Fruit fly (Drosophila melanogaster) whole organism, embryonic: ENCODE results near the gene CG7841.

Experiments used
- Aef1 ChIP-seq: fragments of 200-800 bp; sonication (Bioruptor generic); IDR thresholded peaks from 3 replicates; pipeline ENCODE4 v1.3.6; 2022; ENCODE audit warnings: missing biosample characterization, missing genetic modification characterization
- Bgb ChIP-seq: fragments of 200-800 bp; sonication (Bioruptor generic); IDR thresholded peaks from 2 replicates; pipeline ENCODE4 v1.3.6; 2022; ENCODE audit warnings: missing biosample characterization, missing genetic modification characterization; ENCODE audit not compliant: partially characterized antibody
- CG10959 ChIP-seq: fragments of 200-800 bp; sonication (Bioruptor generic); IDR thresholded peaks from 2 replicates; pipeline ENCODE4 v1.3.6; 2022; ENCODE audit warnings: missing biosample characterization, missing genetic modification characterization
- CG11504 ChIP-seq: fragments of 200-800 bp; sonication (Bioruptor generic); optimal IDR thresholded peaks from 3 replicates; lab custom pipeline; 2019; ENCODE audit warnings: missing biosample characterization, mild to moderate bottlenecking, missing genetic modification characterization, moderate library complexity
- CG13287 ChIP-seq: fragments of 200-800 bp; sonication (Bioruptor generic); IDR thresholded peaks from 2 replicates; pipeline ENCODE4 v1.3.6; 2022; ENCODE audit warnings: missing biosample characterization, missing genetic modification characterization; ENCODE audit not compliant: partially characterized antibody
- CG13775 ChIP-seq: fragments of 200-800 bp; sonication (Bioruptor generic); optimal IDR thresholded peaks from 3 replicates; lab custom pipeline; 2017; ENCODE audit warnings: missing biosample characterization, mild to moderate bottlenecking, missing genetic modification characterization
- CG14441 ChIP-seq: fragments of 200-800 bp; sonication (Bioruptor generic); IDR thresholded peaks from 2 replicates; pipeline ENCODE4 v1.3.6; 2022; ENCODE audit warnings: missing biosample characterization, missing genetic modification characterization
- CG15269 ChIP-seq: fragments of 200-800 bp; sonication (Bioruptor generic); optimal IDR thresholded peaks from 2 replicates; lab custom pipeline; 2018; ENCODE audit warnings: missing biosample characterization, mild to moderate bottlenecking, missing genetic modification characterization, moderate library complexity
- CG1602 ChIP-seq: fragments of 200-800 bp; sonication (Bioruptor generic); optimal IDR thresholded peaks from 3 replicates; lab custom pipeline; 2016; ENCODE audit warnings: missing biosample characterization, missing genetic modification characterization
- CG17385 ChIP-seq: fragments of 200-800 bp; sonication (Bioruptor generic); optimal IDR thresholded peaks from 3 replicates; lab custom pipeline; 2018; ENCODE audit warnings: missing biosample characterization, mild to moderate bottlenecking, missing genetic modification characterization
- CG1832 ChIP-seq: fragments of 200-800 bp; sonication (Bioruptor generic); optimal IDR thresholded peaks from 2 replicates; lab custom pipeline; 2017; ENCODE audit warnings: missing biosample characterization, mild to moderate bottlenecking, missing genetic modification characterization, inconsistent platforms
- CG18764 ChIP-seq: fragments of 200-800 bp; sonication (Bioruptor generic); optimal IDR thresholded peaks from 3 replicates; lab custom pipeline; 2016; ENCODE audit warnings: missing biosample characterization, missing genetic modification characterization
- CG2678 ChIP-seq: fragments of 200-800 bp; sonication (Bioruptor generic); optimal IDR thresholded peaks from 3 replicates; lab custom pipeline; 2019; ENCODE audit warnings: missing biosample characterization, mild to moderate bottlenecking, missing genetic modification characterization, moderate library complexity
- CG3163 ChIP-seq: fragments of 200-800 bp; sonication (Bioruptor generic); optimal IDR thresholded peaks from 3 replicates; lab custom pipeline; 2016; ENCODE audit warnings: missing biosample characterization, missing genetic modification characterization
- CG4282 ChIP-seq: fragments of 200-800 bp; sonication (Bioruptor generic); optimal IDR thresholded peaks from 2 replicates; lab custom pipeline; 2016; ENCODE audit warnings: missing biosample characterization, missing genetic modification characterization
- CG4424 ChIP-seq: fragments of 200-800 bp; sonication (Bioruptor generic); optimal IDR thresholded peaks from 3 replicates; lab custom pipeline; 2016; ENCODE audit warnings: missing biosample characterization, missing genetic modification characterization
- CG7271 ChIP-seq: fragments of 200-800 bp; sonication (Bioruptor generic); optimal IDR thresholded peaks from 2 replicates; lab custom pipeline; 2018; ENCODE audit warnings: missing biosample characterization, mild to moderate bottlenecking, missing genetic modification characterization, moderate library complexity
- CG9727 ChIP-seq: fragments of 200-800 bp; sonication (Bioruptor generic); optimal IDR thresholded peaks from 3 replicates; lab custom pipeline; 2017; ENCODE audit warnings: missing biosample characterization, mild to moderate bottlenecking, missing genetic modification characterization
- CHES-1-like ChIP-seq: fragments of 200-800 bp; sonication (Bioruptor generic); optimal IDR thresholded peaks from 2 replicates; lab custom pipeline; 2016; ENCODE audit warnings: missing biosample characterization, missing genetic modification characterization
- CrebB ChIP-seq: fragments of 200-800 bp; sonication (Bioruptor generic); optimal IDR thresholded peaks from 3 replicates; lab custom pipeline; 2018; ENCODE audit warnings: missing biosample characterization, mild to moderate bottlenecking, missing genetic modification characterization
- Doc3 ChIP-seq: fragments of 200-800 bp; sonication (Bioruptor generic); IDR thresholded peaks from 3 replicates; pipeline ENCODE4 v1.3.6; 2022; ENCODE audit warnings: missing biosample characterization, missing genetic modification characterization; ENCODE audit not compliant: partially characterized antibody
- Fer3 ChIP-seq: fragments of 200-800 bp; sonication (Bioruptor generic); optimal IDR thresholded peaks from 2 replicates; lab custom pipeline; 2018; ENCODE audit warnings: missing biosample characterization, mild to moderate bottlenecking, missing genetic modification characterization, moderate library complexity
- HmgZ ChIP-seq: fragments of 200-800 bp; sonication (Bioruptor generic); optimal IDR thresholded peaks from 2 replicates; lab custom pipeline; 2018; ENCODE audit warnings: missing biosample characterization, mild to moderate bottlenecking, missing genetic modification characterization
- MTF-1 ChIP-seq: fragments of 200-800 bp; sonication (Bioruptor generic); optimal IDR thresholded peaks from 2 replicates; lab custom pipeline; 2018; ENCODE audit warnings: missing biosample characterization, mild to moderate bottlenecking, missing genetic modification characterization, borderline replicate concordance
- Nf-YA ChIP-seq: fragments of 200-800 bp; sonication (Bioruptor generic); IDR thresholded peaks from 2 replicates; pipeline ENCODE4 v1.3.6; 2022; ENCODE audit warnings: missing biosample characterization, missing genetic modification characterization
- Nf-YC ChIP-seq: fragments of 200-800 bp; optimal IDR thresholded peaks from 3 replicates; lab custom pipeline; 2019; ENCODE audit warnings: missing biosample characterization, mild to moderate bottlenecking, missing genetic modification characterization, moderate library complexity
- Scr ChIP-seq: fragments of 200-800 bp; sonication (Bioruptor generic); IDR thresholded peaks from 2 replicates; pipeline ENCODE4 v1.3.6; 2022; ENCODE audit warnings: missing biosample characterization, missing genetic modification characterization; ENCODE audit not compliant: partially characterized antibody
- TFAM ChIP-seq: fragments of 200-800 bp; sonication (Bioruptor generic); optimal IDR thresholded peaks from 2 replicates; lab custom pipeline; 2017; ENCODE audit warnings: missing biosample characterization, missing genetic modification characterization, inconsistent platforms
- Trl ChIP-seq, 3 experiments: fragments of >200 bp in 2 of 3; fragments of 200-800 bp in 1 of 3; sonication (Bioruptor generic) in 1 of 3; optimal IDR thresholded peaks; 2 replicates in 1 of 3; 3 replicates in 2 of 3; lab custom pipeline; 2016 to 2017; ENCODE audit warnings: missing biosample characterization in 1 of 3, missing genetic modification characterization in 1 of 3
- Usf ChIP-seq: fragments of 200-800 bp; sonication (Bioruptor generic); optimal IDR thresholded peaks from 2 replicates; lab custom pipeline; 2017; ENCODE audit warnings: missing genotype, missing biosample characterization, missing genetic modification characterization
- ara ChIP-seq: fragments of 200-800 bp; sonication (Bioruptor generic); IDR thresholded peaks from 2 replicates; pipeline ENCODE4 v1.3.6; 2022; ENCODE audit warnings: missing biosample characterization, missing genetic modification characterization
- bigmax ChIP-seq: fragments of 200-800 bp; sonication (Bioruptor generic); optimal IDR thresholded peaks from 2 replicates; lab custom pipeline; 2018; ENCODE audit warnings: missing biosample characterization, mild to moderate bottlenecking, missing genetic modification characterization
- dmrt99B ChIP-seq: fragments of 200-800 bp; sonication (Bioruptor generic); optimal IDR thresholded peaks from 2 replicates; lab custom pipeline; 2018; ENCODE audit warnings: missing biosample characterization, mild to moderate bottlenecking, missing genetic modification characterization, moderate library complexity
- eve ChIP-seq, 2 experiments: fragments of >200 bp; optimal IDR thresholded peaks; 2 replicates each; lab custom pipeline; 2017; ENCODE audit warnings: missing biosample characterization in 2 of 2, missing genetic modification characterization in 2 of 2
- fd102C ChIP-seq: fragments of 200-800 bp; sonication (Bioruptor generic); optimal IDR thresholded peaks from 2 replicates; lab custom pipeline; 2018; ENCODE audit warnings: missing biosample characterization, mild to moderate bottlenecking, missing genetic modification characterization, moderate library complexity
- gfzf ChIP-seq: fragments of 200-800 bp; sonication (Bioruptor generic); optimal IDR thresholded peaks from 2 replicates; lab custom pipeline; 2016; ENCODE audit warnings: missing biosample characterization, mild to moderate bottlenecking, missing genetic modification characterization, moderate library complexity
- h ChIP-seq: fragments of >200 bp; optimal IDR thresholded peaks from 2 replicates; lab custom pipeline; 2017
- jumu ChIP-seq: fragments of 200-800 bp; sonication (Bioruptor generic); optimal IDR thresholded peaks from 3 replicates; lab custom pipeline; 2016; ENCODE audit warnings: missing biosample characterization, missing genetic modification characterization
- kah ChIP-seq: fragments of 200-800 bp; sonication (Bioruptor generic); optimal IDR thresholded peaks from 2 replicates; lab custom pipeline; 2018; ENCODE audit warnings: missing biosample characterization, mild to moderate bottlenecking, missing genetic modification characterization
- lab ChIP-seq: fragments of 200-800 bp; sonication (Bioruptor generic); optimal IDR thresholded peaks from 3 replicates; lab custom pipeline; 2017; ENCODE audit warnings: missing biosample characterization, missing genetic modification characterization, mild to moderate bottlenecking, moderate library complexity, missing genetic modification reagents
- lov ChIP-seq, 2 experiments: fragments of 200-800 bp in 1 of 2; fragments of >200 bp in 1 of 2; sonication (Bioruptor generic) in 1 of 2; IDR thresholded peaks in 1 of 2; optimal IDR thresholded peaks in 1 of 2; 2 replicates in 1 of 2; 3 replicates in 1 of 2; pipeline versions ENCODE4 v1.3.6 to Lab custom; 2017 to 2022; ENCODE audit warnings: missing biosample characterization in 1 of 2, missing genetic modification characterization in 1 of 2
- nom ChIP-seq: fragments of 200-800 bp; sonication (Bioruptor generic); optimal IDR thresholded peaks from 2 replicates; lab custom pipeline; 2017; ENCODE audit warnings: missing biosample characterization, missing genetic modification characterization, mild to moderate bottlenecking, moderate library complexity, missing genetic modification reagents
- oc ChIP-seq: fragments of 200-800 bp; sonication (Bioruptor generic); optimal IDR thresholded peaks from 2 replicates; lab custom pipeline; 2018; ENCODE audit warnings: missing biosample characterization, mild to moderate bottlenecking, missing genetic modification characterization, moderate library complexity
- pros ChIP-seq: fragments of 200-800 bp; sonication (Bioruptor generic); optimal IDR thresholded peaks from 3 replicates; lab custom pipeline; 2019; ENCODE audit warnings: missing biosample characterization, mild to moderate bottlenecking, missing genetic modification characterization, moderate library complexity
- pzg ChIP-seq: fragments of 200-800 bp; sonication (Bioruptor generic); optimal IDR thresholded peaks from 3 replicates; lab custom pipeline; 2018; ENCODE audit warnings: missing biosample characterization, mild to moderate bottlenecking, missing genetic modification characterization, moderate library complexity
- salm ChIP-seq: fragments of 200-800 bp; sonication (Bioruptor generic); optimal IDR thresholded peaks from 2 replicates; lab custom pipeline; 2018; ENCODE audit warnings: missing biosample characterization, mild to moderate bottlenecking, missing genetic modification characterization
- stwl ChIP-seq: fragments of 200-800 bp; sonication (Bioruptor generic); optimal IDR thresholded peaks from 3 replicates; lab custom pipeline; 2018; ENCODE audit warnings: missing biosample characterization, mild to moderate bottlenecking, missing genetic modification characterization, moderate library complexity
- tx ChIP-seq: fragments of 200-800 bp; sonication (Bioruptor generic); optimal IDR thresholded peaks from 2 replicates; lab custom pipeline; 2016; ENCODE audit warnings: missing biosample characterization, missing genetic modification characterization
- usp ChIP-seq: fragments of >200 bp; optimal IDR thresholded peaks from 2 replicates; lab custom pipeline; 2017; ENCODE audit warnings: missing biosample characterization, missing genetic modification characterization

CG7841 gene

dm6 chr3L:15508233-15508632, at the start of gene CG7841 (continued):
- peak; percentile 98 for TF ChIP-seq salm (tag; lab: Kevin White, UChicago)
- TF ChIP-seq stwl (tag; lab: Kevin White, UChicago) = peak; percentile 78
- peak; percentile 93 for TF ChIP-seq pros (GFP tag; lab: Kevin White, UChicago)
- peak; percentile 93 for TF ChIP-seq CG4282
- TF ChIP-seq bigmax (GFP tag; lab: Kevin White, UChicago) = peak; percentile 80
- TF ChIP-seq jumu (GFP tag; lab: Kevin White, UChicago) = peak; percentile 96
- TF ChIP-seq CG11504 (tag; lab: Kevin White, UChicago) = peak; percentile 97
- peak; percentile 99 for TF ChIP-seq lab (GFP tag; lab: Kevin White, UChicago)
- TF ChIP-seq CG3163 (GFP tag; lab: Kevin White, UChicago) = peak; percentile 88
- peak; percentile 93 for TF ChIP-seq CG1602 (GFP tag; lab: Kevin White, UChicago)
- TF ChIP-seq lov (optimal IDR thresholded peaks at IDR 0.05; lab: Kevin White, UChicago) = no peak
- peak; percentile 97 for TF ChIP-seq lov (GFP tag; IDR thresholded peaks at IDR 0.05; lab: Robert Waterston, UW)
- peak; percentile 96 for TF ChIP-seq ara
- no peak for TF ChIP-seq h (lab: Kevin White, UChicago)
- TF ChIP-seq oc (tag; lab: Kevin White, UChicago) = peak; percentile 97
- TF ChIP-seq CG4424 (GFP tag; lab: Kevin White, UChicago) = peak; percentile 97
- TF ChIP-seq CG1832 (GFP tag; lab: Kevin White, UChicago) = no peak
- TF ChIP-seq usp = no peak
- TF ChIP-seq dmrt99B (tag; lab: Kevin White, UChicago) = peak; percentile 98
- TF ChIP-seq CG9727 (GFP tag; lab: Kevin White, UChicago) = peak; percentile 99
- TF ChIP-seq CG17385 (GFP tag; lab: Kevin White, UChicago) = peak; percentile 97
- TF ChIP-seq Nf-YC (tag; lab: Kevin White, UChicago) = peak; percentile 92
- no peak for TF ChIP-seq Doc3 (GFP tag; lab: Robert Waterston, UW)
- TF ChIP-seq TFAM = peak; percentile 89
- TF ChIP-seq HmgZ = peak; percentile 99
- peak; percentile 94 for TF ChIP-seq fd102C (GFP tag; lab: Kevin White, UChicago)
- TF ChIP-seq Aef1 (GFP tag; lab: Robert Waterston, UW) = peak; percentile 89
- peak; percentile 92 for TF ChIP-seq Nf-YA
- TF ChIP-seq Trl (optimal IDR thresholded peaks at IDR 0.05; lab: Kevin White, UChicago) = no peak
- peak; percentile 97 for TF ChIP-seq Trl (GFP tag; optimal IDR thresholded peaks at IDR 0.05; lab: Kevin White, UChicago)
- peak; percentile 96 for TF ChIP-seq tx
- peak; percentile 98 for TF ChIP-seq CG15269 (tag; lab: Kevin White, UChicago)
- TF ChIP-seq CHES-1-like (GFP tag; lab: Kevin White, UChicago) = peak; percentile 96
- peak; percentile 98 for TF ChIP-seq nom (GFP tag; lab: Kevin White, UChicago)
- peak; percentile 99 for TF ChIP-seq CG2678
- peak; percentile 29 for TF ChIP-seq gfzf
- TF ChIP-seq kah (GFP tag; lab: Kevin White, UChicago) = peak; percentile 97
- peak; percentile 53 for TF ChIP-seq pzg (GFP tag; lab: Kevin White, UChicago)
- TF ChIP-seq CG7271 (tag; lab: Kevin White, UChicago) = peak; percentile 86
- TF ChIP-seq CG13287 = peak; percentile 42; the same call in 1 of the 2 replicates
- TF ChIP-seq Usf (GFP tag; lab: Kevin White, UChicago) = peak; percentile 93
- no peak for TF ChIP-seq Scr (GFP tag; lab: Robert Waterston, UW)
- TF ChIP-seq CG18764 (GFP tag; lab: Kevin White, UChicago) = peak; percentile 94
- TF ChIP-seq CG13775 (GFP tag; lab: Kevin White, UChicago) = peak; percentile 98
- TF ChIP-seq eve (GFP tag; optimal IDR thresholded peaks at IDR 0.05; lab: Kevin White, UChicago) = no peak
- TF ChIP-seq MTF-1 (GFP tag; lab: Kevin White, UChicago) = peak; percentile 97
- TF ChIP-seq Fer3 = peak; percentile 98
- no peak for TF ChIP-seq Bgb (GFP tag; lab: Robert Waterston, UW)
- TF ChIP-seq CG10959 (GFP tag; lab: Robert Waterston, UW) = peak; percentile 94; the same call in 1 of the 2 replicates
- TF ChIP-seq CrebB (tag; lab: Kevin White, UChicago) = peak; percentile 99
- peak; percentile 91; the same call in 1 of the 2 replicates for TF ChIP-seq CG14441 (GFP tag; lab: Robert Waterston, UW)
